Worm (Caenorhabditis elegans): ENCODE results near the gene mct-3.

The mct-3 gene

ce11 chrX:13875913-13876312 lies 23.2 kb downstream of the mct-3 start:
- TF ChIP-seq ham-2 (GFP tag; optimal IDR thresholded peaks at IDR 0.05) (no peak), ces-1 (GFP tag; optimal IDR thresholded peaks at IDR 0.05) (peak; percentile 87)

DNA sequence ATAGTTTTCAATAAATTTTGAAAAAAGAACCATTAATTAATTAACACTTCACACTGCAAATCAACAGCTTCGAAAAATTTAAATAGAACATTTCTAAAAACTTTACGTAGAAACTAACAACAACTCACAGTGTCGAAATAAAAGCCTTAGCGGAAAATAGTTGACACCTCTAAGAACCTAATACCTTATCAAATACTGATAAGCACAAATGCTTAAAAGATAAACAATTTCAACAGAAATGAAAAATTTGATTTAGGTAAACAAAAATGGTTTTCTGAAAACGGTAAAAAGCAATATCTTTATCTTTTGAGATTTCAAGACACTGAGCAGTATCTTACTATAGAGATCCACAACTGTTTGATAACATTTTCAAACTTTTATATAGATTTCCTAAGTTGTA lies 24.2 kb downstream of the mct-3 start:
- TF ChIP-seq ztf-11 (tag; optimal IDR thresholded peaks at IDR 0.05) (no peak), nhr-12 (tag; optimal IDR thresholded peaks at IDR 0.05) (no peak), mab-5 (tag; optimal IDR thresholded peaks at IDR 0.05) (no peak), mep-1 (tag; optimal IDR thresholded peaks at IDR 0.05) (no peak), tbx-8 (GFP tag; optimal IDR thresholded peaks at IDR 0.05) (no peak), nhr-76 (tag; optimal IDR thresholded peaks at IDR 0.05) (no peak), unc-62 (GFP tag; optimal IDR thresholded peaks at IDR 0.05) (no peak), lin-13 (tag; optimal IDR thresholded peaks at IDR 0.05) (no peak), nhr-28 (tag; optimal IDR thresholded peaks at IDR 0.05) (no peak), zip-8 (tag; optimal IDR thresholded peaks at IDR 0.05) (no peak), sptf-1 (tag; optimal IDR thresholded peaks at IDR 0.05) (no peak), blmp-1 (tag; optimal IDR thresholded peaks at IDR 0.05) (no peak), unc-39 (tag; optimal IDR thresholded peaks at IDR 0.05) (no peak)

ce11 chrX:13878082-13878481 lies 25.4 kb downstream of the mct-3 start:
- TF ChIP-seq nhr-237 (tag; optimal IDR thresholded peaks at IDR 0.05) (no peak), lsy-2 (tag; optimal IDR thresholded peaks at IDR 0.05) (no peak), bed-3 (GFP tag; optimal IDR thresholded peaks at IDR 0.05) (no peak), nhr-76 (tag; optimal IDR thresholded peaks at IDR 0.05) (no peak), mls-2 (tag; optimal IDR thresholded peaks at IDR 0.05) (no peak), lin-13 (tag; optimal IDR thresholded peaks at IDR 0.05) (no peak)

ce11 chrX:13881760-13882369 lies 29.2 kb downstream of the mct-3 start:
- no peak for TF ChIP-seq nhr-28 (tag; optimal IDR thresholded peaks at IDR 0.05)
- no peak for TF ChIP-seq lin-13 (tag; optimal IDR thresholded peaks at IDR 0.05)
- TF ChIP-seq sptf-1 (tag; optimal IDR thresholded peaks at IDR 0.05): no peak
- TF ChIP-seq unc-62 (GFP tag; optimal IDR thresholded peaks at IDR 0.05): no peak
- no peak for TF ChIP-seq zip-8 (tag; optimal IDR thresholded peaks at IDR 0.05)
- no peak for TF ChIP-seq ceh-43 (GFP tag; optimal IDR thresholded peaks at IDR 0.05)
- peak; percentile 68 for TF ChIP-seq lin-32 (GFP tag; optimal IDR thresholded peaks at IDR 0.05)
- TF ChIP-seq pha-4 (tag; optimal IDR thresholded peaks at IDR 0.05): no peak
- TF ChIP-seq ztf-11 (tag; optimal IDR thresholded peaks at IDR 0.05): no peak
- no peak for TF ChIP-seq elt-3 (tag; optimal IDR thresholded peaks at IDR 0.05)
- no peak for TF ChIP-seq M03D4.4 (tag; optimal IDR thresholded peaks at IDR 0.05)
- no peak for TF ChIP-seq ceh-39 (tag; optimal IDR thresholded peaks at IDR 0.05)
- TF ChIP-seq nhr-2 (tag; optimal IDR thresholded peaks at IDR 0.05): no peak
- no peak for TF ChIP-seq blmp-1 (tag; optimal IDR thresholded peaks at IDR 0.05)
- no peak for TF ChIP-seq ham-2 (GFP tag; optimal IDR thresholded peaks at IDR 0.05)
- TF ChIP-seq cnd-1 (tag; optimal IDR thresholded peaks at IDR 0.05): peak; percentile 59
- TF ChIP-seq drap-1 (GFP tag; optimal IDR thresholded peaks at IDR 0.05): no peak
- no peak for TF ChIP-seq bed-3 (GFP tag; optimal IDR thresholded peaks at IDR 0.05)
- TF ChIP-seq mab-5 (tag; optimal IDR thresholded peaks at IDR 0.05): no peak
- no peak for TF ChIP-seq flh-1 (GFP tag; optimal IDR thresholded peaks at IDR 0.05)
- TF ChIP-seq nhr-12 (tag; optimal IDR thresholded peaks at IDR 0.05): no peak
- TF ChIP-seq nhr-76 (tag; optimal IDR thresholded peaks at IDR 0.05): no peak
- no peak for TF ChIP-seq mls-2 (tag; optimal IDR thresholded peaks at IDR 0.05)
- no peak for TF ChIP-seq lsy-2 (tag; optimal IDR thresholded peaks at IDR 0.05)
- TF ChIP-seq mep-1 (tag; optimal IDR thresholded peaks at IDR 0.05): no peak
- no peak for TF ChIP-seq nhr-237 (tag; optimal IDR thresholded peaks at IDR 0.05)
- no peak for TF ChIP-seq unc-120 (tag; optimal IDR thresholded peaks at IDR 0.05; ENCODE audit: poor library complexity, severe bottlenecking)
- TF ChIP-seq ces-1 (GFP tag; optimal IDR thresholded peaks at IDR 0.05): peak; percentile 92
- TF ChIP-seq unc-39 (tag; optimal IDR thresholded peaks at IDR 0.05): no peak
- TF ChIP-seq ceh-83 (GFP tag; optimal IDR thresholded peaks at IDR 0.05): no peak
- TF ChIP-seq tbx-8 (GFP tag; optimal IDR thresholded peaks at IDR 0.05): no peak
- no peak for TF ChIP-seq snpc-4 (tag; optimal IDR thresholded peaks at IDR 0.05)
- TF ChIP-seq sem-2 (GFP tag; optimal IDR thresholded peaks at IDR 0.05): no peak
- peak; percentile 20 for TF ChIP-seq hlh-1 (tag; optimal IDR thresholded peaks at IDR 0.05)
- TF ChIP-seq elt-1 (tag; optimal IDR thresholded peaks at IDR 0.05; ENCODE audit: borderline replicate concordance, insufficient read depth): peak; percentile 24

All from whole organism, mixed stage, embryonic.